Worm (Caenorhabditis elegans) whole organism, L3 larva: ENCODE measurements around the gene R10E9.2.

Experiments used
- ZK546.5 ChIP-seq: sonication (generic microtip); optimal IDR thresholded peaks from 2 replicates; lab custom pipeline; 2017; ENCODE audit warnings: missing biosample characterization, missing genetic modification characterization
- aly-2 ChIP-seq: fragments of 150-350 bp; optimal IDR thresholded peaks from 2 replicates; lab custom pipeline; 2014; ENCODE audit warnings: missing biosample characterization, missing genetic modification characterization
- ama-1 ChIP-seq: fragments of 150-350 bp; optimal IDR thresholded peaks from 2 replicates; lab custom pipeline; 2018
- ceh-16 ChIP-seq: sonication (generic microtip); optimal IDR thresholded peaks from 2 replicates; lab custom pipeline; 2017; ENCODE audit warnings: missing biosample characterization, missing genetic modification characterization
- ceh-82 ChIP-seq: fragments of 150-350 bp; optimal IDR thresholded peaks from 2 replicates; lab custom pipeline; 2014; ENCODE audit warnings: missing biosample characterization, missing genetic modification characterization
- ceh-9 ChIP-seq: sonication (generic microtip); optimal IDR thresholded peaks from 2 replicates; lab custom pipeline; 2018; ENCODE audit warnings: missing biosample characterization, missing genetic modification characterization
- egl-27 ChIP-seq: sonication (generic microtip); optimal IDR thresholded peaks from 4 replicates; lab custom pipeline; 2017; ENCODE audit warnings: missing biosample characterization, missing genetic modification reagents, missing genetic modification characterization
- egl-5 ChIP-seq: fragments of 150-350 bp; optimal IDR thresholded peaks from 2 replicates; lab custom pipeline; 2017; ENCODE audit warnings: missing biosample characterization, missing genetic modification reagents, missing genetic modification characterization, inconsistent platforms
- elt-1 ChIP-seq: fragments of 150-350 bp; optimal IDR thresholded peaks from 2 replicates; lab custom pipeline; 2014; ENCODE audit warnings: missing biosample characterization, missing genetic modification characterization
- elt-2 ChIP-seq: sonication (generic microtip); optimal IDR thresholded peaks from 2 replicates; lab custom pipeline; 2016; ENCODE audit warnings: missing genetic modification reagents, mild to moderate bottlenecking, missing genetic modification characterization, missing compliant biosample characterization
- elt-3 ChIP-seq, 3 experiments: fragments of 150-350 bp in 1 of 3; sonication (generic microtip) in 2 of 3; optimal IDR thresholded peaks; 2 replicates in 2 of 3; 4 replicates in 1 of 3; lab custom pipeline; 2014 to 2017; ENCODE audit warnings: missing biosample characterization in 3 of 3, missing genetic modification characterization in 3 of 3
- eor-1 ChIP-seq, 2 experiments: fragments of 150-350 bp; optimal IDR thresholded peaks; 2 replicates each; lab custom pipeline; 2014 to 2018; ENCODE audit warnings: missing biosample characterization in 2 of 2, missing genetic modification characterization in 2 of 2
- fkh-10 ChIP-seq: sonication (generic microtip); optimal IDR thresholded peaks from 2 replicates; lab custom pipeline; 2017; ENCODE audit warnings: missing biosample characterization, missing genetic modification reagents, missing genetic modification characterization
- fos-1 ChIP-seq: fragments of 150-350 bp; optimal IDR thresholded peaks from 2 replicates; lab custom pipeline; 2014; ENCODE audit warnings: missing biosample characterization, missing genetic modification characterization
- hmg-11 ChIP-seq: sonication (generic microtip); optimal IDR thresholded peaks from 2 replicates; lab custom pipeline; 2016; ENCODE audit warnings: missing genetic modification characterization, missing compliant biosample characterization
- jun-1 ChIP-seq: fragments of 150-350 bp; optimal IDR thresholded peaks from 2 replicates; lab custom pipeline; 2014; ENCODE audit warnings: missing biosample characterization, missing genetic modification reagents, missing genetic modification characterization
- lin-15B ChIP-seq: fragments of 150-350 bp; optimal IDR thresholded peaks from 2 replicates; lab custom pipeline; 2014; ENCODE audit warnings: missing biosample characterization, missing genetic modification characterization
- lsy-12 ChIP-seq: sonication (generic microtip); optimal IDR thresholded peaks from 2 replicates; lab custom pipeline; 2016; ENCODE audit warnings: mild to moderate bottlenecking, missing genetic modification characterization, missing compliant biosample characterization
- mdl-1 ChIP-seq: fragments of 150-350 bp; optimal IDR thresholded peaks from 2 replicates; lab custom pipeline; 2014; ENCODE audit warnings: missing biosample characterization, missing genetic modification characterization
- nhr-23 ChIP-seq: fragments of 150-350 bp; optimal IDR thresholded peaks from 2 replicates; lab custom pipeline; 2014; ENCODE audit warnings: missing biosample characterization, missing genetic modification reagents, missing genetic modification characterization
- nhr-237 ChIP-seq: fragments of 150-350 bp; optimal IDR thresholded peaks from 2 replicates; lab custom pipeline; 2014; ENCODE audit warnings: missing biosample characterization, missing genetic modification characterization
- nhr-25 ChIP-seq: sonication (generic microtip); optimal IDR thresholded peaks from 2 replicates; lab custom pipeline; 2017; ENCODE audit warnings: missing biosample characterization, missing genetic modification characterization
- nhr-43 ChIP-seq: sonication (generic microtip); optimal IDR thresholded peaks from 2 replicates; lab custom pipeline; 2016; ENCODE audit warnings: mild to moderate bottlenecking, missing genetic modification characterization, missing compliant biosample characterization; ENCODE audit not compliant: poor library complexity, severe bottlenecking
- nhr-67 ChIP-seq: fragments of 150-350 bp; optimal IDR thresholded peaks from 2 replicates; lab custom pipeline; 2014; ENCODE audit warnings: missing biosample characterization, missing genetic modification characterization
- nhr-77 ChIP-seq: fragments of 150-350 bp; optimal IDR thresholded peaks from 2 replicates; lab custom pipeline; 2014; ENCODE audit warnings: missing biosample characterization, missing genetic modification characterization
- pha-4 ChIP-seq: fragments of 150-350 bp; optimal IDR thresholded peaks from 2 replicates; lab custom pipeline; 2014; ENCODE audit warnings: missing biosample characterization, missing genetic modification reagents, missing genetic modification characterization
- pqm-1 ChIP-seq: fragments of 150-350 bp; optimal IDR thresholded peaks from 2 replicates; lab custom pipeline; 2017; ENCODE audit warnings: missing biosample characterization, missing genetic modification characterization, inconsistent platforms
- sea-2 ChIP-seq: fragments of 150-350 bp; sonication (generic microtip); optimal IDR thresholded peaks from 4 replicates; lab custom pipeline; 2014; ENCODE audit warnings: missing biosample characterization, missing genetic modification reagents, missing genetic modification characterization
- skn-1 ChIP-seq: fragments of 150-350 bp; optimal IDR thresholded peaks from 2 replicates; lab custom pipeline; 2014; ENCODE audit warnings: missing biosample characterization, missing genetic modification characterization
- snpc-4 ChIP-seq: fragments of 150-350 bp; optimal IDR thresholded peaks from 2 replicates; lab custom pipeline; 2014; ENCODE audit warnings: missing biosample characterization, missing genetic modification characterization
- tbx-2 ChIP-seq: sonication (generic microtip); optimal IDR thresholded peaks from 2 replicates; lab custom pipeline; 2016; ENCODE audit warnings: mild to moderate bottlenecking, missing genetic modification characterization, missing compliant biosample characterization
- unc-62 ChIP-seq: fragments of 150-350 bp; sonication (generic microtip); optimal IDR thresholded peaks from 4 replicates; lab custom pipeline; 2014; ENCODE audit warnings: missing biosample characterization, missing genetic modification reagents, missing genetic modification characterization
- zag-1 ChIP-seq: fragments of 150-350 bp; optimal IDR thresholded peaks from 2 replicates; lab custom pipeline; 2014; ENCODE audit warnings: missing biosample characterization, missing genetic modification characterization
- ztf-11 ChIP-seq: fragments of 150-350 bp; optimal IDR thresholded peaks from 2 replicates; lab custom pipeline; 2014; ENCODE audit warnings: missing biosample characterization, missing genetic modification characterization

Gene R10E9.2

ce11 chrIII:3935808-3936207 is 28.3 kb downstream of the R10E9.2 start, which contains the start of gene npl-10:
TSS of gene npl-10 (minus strand) at chrIII:3935908.
- TF ChIP-seq egl-5 (tag; lab: Kevin White, UChicago): no peak
- no peak for TF ChIP-seq lin-15B (tag; lab: Kevin White, UChicago)
- TF ChIP-seq hmg-11: no peak
- no peak for TF ChIP-seq ama-1 (lab: Kevin White, UChicago)
- TF ChIP-seq nhr-237 (tag; lab: Kevin White, UChicago): no peak
- no peak for TF ChIP-seq nhr-25 (tag; lab: Kevin White, UChicago)
- TF ChIP-seq ceh-82 (tag; lab: Kevin White, UChicago): no peak
- no peak for TF ChIP-seq unc-62 (GFP tag; lab: Kevin White, UChicago)
- no peak for TF ChIP-seq nhr-23
- no peak for TF ChIP-seq pha-4 (tag; lab: Kevin White, UChicago)
- TF ChIP-seq ztf-11: no peak
- TF ChIP-seq ceh-16: no peak
- TF ChIP-seq elt-1 (tag; lab: Kevin White, UChicago): no peak
- no peak for TF ChIP-seq nhr-77 (tag; lab: Kevin White, UChicago)
- no peak for TF ChIP-seq mdl-1
- TF ChIP-seq sea-2 (GFP tag; lab: Kevin White, UChicago): no peak

- TF ChIP-seq pqm-1 (tag; lab: Kevin White, UChicago) (no peak), nhr-77 (tag; lab: Kevin White, UChicago) (no peak), aly-2 (tag; lab: Kevin White, UChicago) (no peak), snpc-4 (tag; lab: Kevin White, UChicago) (no peak), jun-1 (tag; lab: Kevin White, UChicago) (no peak), tbx-2 (tag; lab: Kevin White, UChicago) (no peak), nhr-25 (tag; lab: Kevin White, UChicago) (no peak), lin-15B (tag; lab: Kevin White, UChicago) (no peak), egl-27 (tag; lab: Kevin White, UChicago) (no peak)
- TF ChIP-seq, all 47 proteins: peak for 0
Measured at ce11 chrIII:3931423-3931822, 32.7 kb downstream of the R10E9.2 start, which contains the start of gene F37A8.2. TSS of gene F37A8.2 (minus strand) at chrIII:3931523.

- no peak for TF ChIP-seq nhr-43 (tag; lab: Kevin White, UChicago)
- TF ChIP-seq elt-3 (tag; optimal IDR thresholded peaks at IDR 0.05; lab: Kevin White, UChicago): no peak
- no peak for TF ChIP-seq eor-1 (tag; optimal IDR thresholded peaks at IDR 0.05; lab: Kevin White, UChicago)
- no peak for TF ChIP-seq egl-27 (tag; lab: Kevin White, UChicago)
- TF ChIP-seq nhr-77 (tag; lab: Kevin White, UChicago): no peak
- no peak for TF ChIP-seq ZK546.5 (tag; lab: Kevin White, UChicago)
- no peak for TF ChIP-seq mdl-1
- no peak for TF ChIP-seq ama-1 (lab: Kevin White, UChicago)
- no peak for TF ChIP-seq lsy-12 (tag; lab: Kevin White, UChicago)
- no peak for TF ChIP-seq elt-1 (tag; lab: Kevin White, UChicago)
- TF ChIP-seq elt-2 (tag; lab: Kevin White, UChicago): no peak
- TF ChIP-seq nhr-67: no peak
- no peak for TF ChIP-seq pha-4 (tag; lab: Kevin White, UChicago)
- TF ChIP-seq fkh-10 (GFP tag; lab: Kevin White, UChicago): no peak
- TF ChIP-seq pqm-1 (tag; lab: Kevin White, UChicago): no peak
- no peak for TF ChIP-seq skn-1 (tag; lab: Kevin White, UChicago)
- TF ChIP-seq fos-1 (tag; lab: Kevin White, UChicago): no peak
Measured at ce11 chrIII:3928136-3928535, 36.0 kb downstream of the R10E9.2 start, which contains the start of gene F37A8.1. TSS of gene F37A8.1 (plus strand) at chrIII:3928436.

ce11 chrIII:3927450-3927849 is 36.7 kb downstream of the R10E9.2 start:
- TF ChIP-seq nhr-43 (tag; lab: Kevin White, UChicago) (no peak), zag-1 (tag; lab: Kevin White, UChicago) (no peak), lin-15B (tag; lab: Kevin White, UChicago) (no peak), egl-5 (tag; lab: Kevin White, UChicago) (peak; percentile 67), sea-2 (GFP tag; lab: Kevin White, UChicago) (no peak), ama-1 (lab: Kevin White, UChicago) (no peak)

ce11 chrIII:3926801-3927200 is 37.3 kb downstream of the R10E9.2 start:
- no peak for TF ChIP-seq hmg-11
- TF ChIP-seq ceh-9 (tag; lab: Kevin White, UChicago): no peak
- TF ChIP-seq nhr-237 (tag; lab: Kevin White, UChicago): no peak
- no peak for TF ChIP-seq ceh-16
- TF ChIP-seq ama-1 (lab: Kevin White, UChicago): no peak
